Fruit fly (Drosophila melanogaster) whole organism, adult: ENCODE data around the gene CG4291.

Experiments used
- CG11617 ChIP-seq: fragments of 200-800 bp; sonication (Bioruptor generic); optimal IDR thresholded peaks from 2 replicates; lab custom pipeline; 2017; ENCODE audit warnings: mild to moderate bottlenecking, missing biosample characterization, missing genetic modification reagents, missing genetic modification characterization
- CG12768 ChIP-seq: fragments of 200-800 bp; sonication (Bioruptor generic); optimal IDR thresholded peaks from 2 replicates; lab custom pipeline; 2017; ENCODE audit warnings: missing biosample characterization, missing genetic modification characterization, mild to moderate bottlenecking, moderate library complexity, missing genetic modification reagents
- CG14711 ChIP-seq: fragments of 200-800 bp; sonication (Bioruptor generic); optimal IDR thresholded peaks from 2 replicates; lab custom pipeline; 2018; ENCODE audit warnings: missing biosample characterization, mild to moderate bottlenecking, missing genetic modification characterization, moderate library complexity
- CG1620 ChIP-seq: fragments of 200-800 bp; sonication (Bioruptor generic); optimal IDR thresholded peaks from 2 replicates; lab custom pipeline; 2016; ENCODE audit warnings: missing biosample characterization, missing genetic modification characterization
- CG33017 ChIP-seq: fragments of 200-800 bp; sonication (Bioruptor generic); optimal IDR thresholded peaks from 2 replicates; lab custom pipeline; 2018; ENCODE audit warnings: missing biosample characterization, mild to moderate bottlenecking, missing genetic modification characterization, moderate library complexity
- CG5204 ChIP-seq: fragments of 200-800 bp; sonication (Bioruptor generic); optimal IDR thresholded peaks from 2 replicates; lab custom pipeline; 2016; ENCODE audit warnings: missing biosample characterization, missing genetic modification characterization
- CG7045 ChIP-seq: fragments of 200-800 bp; sonication (Bioruptor generic); optimal IDR thresholded peaks from 2 replicates; lab custom pipeline; 2017; ENCODE audit warnings: missing biosample characterization, mild to moderate bottlenecking, missing genetic modification characterization
- CG7101 ChIP-seq: fragments of 200-800 bp; sonication (Bioruptor generic); optimal IDR thresholded peaks from 2 replicates; lab custom pipeline; 2018; ENCODE audit warnings: missing biosample characterization, mild to moderate bottlenecking, missing genetic modification characterization, moderate library complexity
- Clk ChIP-seq: fragments of 200-800 bp; sonication (Bioruptor generic); optimal IDR thresholded peaks from 2 replicates; lab custom pipeline; 2017; ENCODE audit warnings: missing biosample characterization, missing genetic modification characterization
- Crg-1 ChIP-seq: fragments of 200-800 bp; sonication (Bioruptor generic); optimal IDR thresholded peaks from 2 replicates; lab custom pipeline; 2016; ENCODE audit warnings: missing biosample characterization, missing genetic modification characterization
- Hr96 ChIP-seq: fragments of 200-800 bp; sonication (Bioruptor generic); optimal IDR thresholded peaks from 2 replicates; lab custom pipeline; 2016; ENCODE audit warnings: missing biosample characterization, missing genetic modification characterization
- Mnt ChIP-seq: fragments of 200-800 bp; sonication (Bioruptor generic); optimal IDR thresholded peaks from 2 replicates; lab custom pipeline; 2016; ENCODE audit warnings: missing biosample characterization, mild to moderate bottlenecking, missing genetic modification characterization
- bab1 ChIP-seq: fragments of 200-800 bp; sonication (Bioruptor generic); optimal IDR thresholded peaks from 3 replicates; lab custom pipeline; 2019; ENCODE audit warnings: missing biosample characterization, mild to moderate bottlenecking, missing genetic modification characterization, moderate library complexity
- cic ChIP-seq: fragments of 200-800 bp; sonication (Bioruptor generic); optimal IDR thresholded peaks from 2 replicates; lab custom pipeline; 2017; ENCODE audit warnings: missing biosample characterization, mild to moderate bottlenecking, missing genetic modification characterization, moderate library complexity
- cnc ChIP-seq, 2 experiments: fragments of >200 bp; optimal IDR thresholded peaks; 2 replicates each; lab custom pipeline; 2017
- kay ChIP-seq: fragments of 200-800 bp; sonication (Bioruptor generic); peaks from one replicate; lab custom pipeline; 2016; ENCODE audit warnings: missing biosample characterization, missing genetic modification characterization, borderline replicate concordance
- ovo ChIP-seq: fragments of 200-800 bp; sonication (Bioruptor generic); optimal IDR thresholded peaks from 2 replicates; lab custom pipeline; 2016; ENCODE audit warnings: missing biosample characterization, missing genetic modification characterization
- pad ChIP-seq: fragments of 200-800 bp; sonication (Bioruptor generic); optimal IDR thresholded peaks from 3 replicates; lab custom pipeline; 2017; ENCODE audit warnings: missing biosample characterization, missing genetic modification characterization, mild to moderate bottlenecking, moderate library complexity, missing genetic modification reagents
- tj ChIP-seq: fragments of 200-800 bp; sonication (Bioruptor generic); optimal IDR thresholded peaks from 3 replicates; lab custom pipeline; 2017; ENCODE audit warnings: missing biosample characterization, mild to moderate bottlenecking, missing genetic modification characterization, moderate library complexity
- toe ChIP-seq: fragments of 200-800 bp; sonication (Bioruptor generic); optimal IDR thresholded peaks from 2 replicates; lab custom pipeline; 2016; ENCODE audit warnings: missing biosample characterization, missing genetic modification characterization

The CG4291 gene

DNA sequence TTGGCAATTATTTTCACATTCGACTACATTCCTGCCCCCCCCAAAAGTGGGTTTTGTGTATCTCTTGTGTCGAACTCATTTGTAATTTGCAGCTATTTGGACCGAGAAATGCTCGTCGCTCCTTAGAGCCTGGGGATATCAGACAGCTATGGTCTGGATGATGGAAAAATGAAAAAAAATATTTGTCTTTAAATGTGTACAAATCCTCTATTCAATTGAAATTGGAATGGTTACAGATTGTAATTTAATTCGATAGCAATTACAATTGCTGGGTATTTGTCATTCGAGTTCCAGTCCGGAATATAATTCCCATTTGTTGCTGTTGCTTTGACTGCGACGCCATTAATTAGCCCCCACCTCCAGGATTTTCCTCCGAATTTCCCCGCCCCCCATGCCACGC is 37.3 kb upstream of the CG4291 start:
- no peak for TF ChIP-seq Hr96 (GFP tag; lab: Kevin White, UChicago)
- no peak for TF ChIP-seq CG7045 (GFP tag; lab: Kevin White, UChicago)
- no peak for TF ChIP-seq Clk (GFP tag; lab: Kevin White, UChicago)
- no peak for TF ChIP-seq toe (GFP tag; lab: Kevin White, UChicago)
- TF ChIP-seq CG7101 (tag; lab: Kevin White, UChicago): no peak
- TF ChIP-seq CG1620 (GFP tag; lab: Kevin White, UChicago): no peak
- no peak for TF ChIP-seq Mnt (GFP tag; lab: Kevin White, UChicago)
- no peak for TF ChIP-seq cic
- TF ChIP-seq CG11617: no peak
- no peak for TF ChIP-seq tj

DNA sequence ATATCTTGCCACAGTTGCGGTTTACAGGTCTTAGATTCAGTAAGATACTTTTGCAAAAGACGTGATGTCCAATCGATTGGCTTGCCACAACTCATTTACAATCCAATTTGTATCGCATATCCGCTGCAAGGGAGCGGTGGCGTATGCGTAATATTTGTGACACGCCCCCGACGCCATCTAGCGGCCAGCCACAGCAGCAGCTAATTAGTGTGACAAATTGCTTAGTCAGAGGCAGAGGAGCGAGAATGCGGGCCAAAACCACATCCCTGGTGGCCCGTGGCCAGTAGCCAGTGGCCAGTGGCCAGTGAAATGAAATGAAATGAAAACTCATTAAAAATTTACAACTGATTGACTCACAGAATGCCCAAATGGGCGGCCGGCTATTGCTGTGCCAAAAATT is 35.3 kb upstream of the CG4291 start:
- TF ChIP-seq pad (GFP tag; lab: Kevin White, UChicago) (no peak), CG7101 (tag; lab: Kevin White, UChicago) (no peak)

DNA sequence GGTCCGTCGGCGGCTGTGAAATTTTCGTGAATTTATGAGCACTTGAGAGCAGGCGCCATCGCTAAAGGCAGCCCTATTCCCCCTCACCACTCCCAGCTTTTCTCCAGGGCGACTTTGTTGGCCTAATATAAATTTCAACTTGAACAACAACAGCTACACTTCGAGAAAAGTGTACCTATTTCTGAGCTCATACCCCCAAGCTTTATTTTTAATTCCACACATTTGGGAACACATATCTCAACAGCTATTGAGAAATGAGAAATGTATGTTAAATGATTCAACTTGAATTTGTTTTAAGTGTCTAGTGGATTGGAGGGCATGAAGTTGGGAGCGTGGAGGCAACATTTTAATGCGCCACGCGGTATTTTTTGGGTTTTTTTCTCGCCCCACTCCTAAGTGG is 34.2 kb upstream of the CG4291 start:
- TF ChIP-seq CG7045 (GFP tag; lab: Kevin White, UChicago): no peak
- TF ChIP-seq CG12768: no peak
- no peak for TF ChIP-seq ovo
- no peak for TF ChIP-seq tj
- TF ChIP-seq CG33017 (tag; lab: Kevin White, UChicago): no peak
- no peak for TF ChIP-seq Crg-1 (GFP tag; lab: Kevin White, UChicago)
- TF ChIP-seq Clk (GFP tag; lab: Kevin White, UChicago): no peak
- no peak for TF ChIP-seq pad (GFP tag; lab: Kevin White, UChicago)
- TF ChIP-seq toe (GFP tag; lab: Kevin White, UChicago): no peak
- no peak for TF ChIP-seq cic

DNA sequence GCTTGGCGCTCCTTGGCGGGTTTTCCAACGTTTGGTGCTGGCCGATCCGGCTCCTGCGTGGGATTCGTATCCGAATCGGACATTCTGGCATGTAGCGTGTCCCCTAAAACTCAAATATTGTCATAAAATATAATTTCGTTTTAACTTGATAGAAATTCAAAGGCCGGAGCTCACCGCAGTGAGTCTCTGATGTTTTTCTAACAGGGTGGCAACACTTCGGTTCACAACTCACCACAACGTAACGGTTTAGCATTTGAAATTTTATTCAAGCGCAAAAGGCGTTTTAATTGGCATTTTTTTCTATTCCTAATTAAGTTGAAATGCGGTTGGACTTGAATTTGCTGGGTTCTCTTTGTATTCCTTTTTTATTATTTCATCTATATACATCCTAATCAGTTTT is 32.4 kb upstream of the CG4291 start, which contains the start of gene CG15824:
CG15824 (minus strand) TSS at position 172 of the 400 bp plus-strand sequence.
- TF ChIP-seq CG1620 (GFP tag; lab: Kevin White, UChicago) (no peak), cnc (optimal IDR thresholded peaks at IDR 0.05; lab: Kevin White, UChicago) (no peak), ovo (no peak), toe (GFP tag; lab: Kevin White, UChicago) (no peak), Mnt (GFP tag; lab: Kevin White, UChicago) (no peak), Hr96 (GFP tag; lab: Kevin White, UChicago) (no peak)

DNA sequence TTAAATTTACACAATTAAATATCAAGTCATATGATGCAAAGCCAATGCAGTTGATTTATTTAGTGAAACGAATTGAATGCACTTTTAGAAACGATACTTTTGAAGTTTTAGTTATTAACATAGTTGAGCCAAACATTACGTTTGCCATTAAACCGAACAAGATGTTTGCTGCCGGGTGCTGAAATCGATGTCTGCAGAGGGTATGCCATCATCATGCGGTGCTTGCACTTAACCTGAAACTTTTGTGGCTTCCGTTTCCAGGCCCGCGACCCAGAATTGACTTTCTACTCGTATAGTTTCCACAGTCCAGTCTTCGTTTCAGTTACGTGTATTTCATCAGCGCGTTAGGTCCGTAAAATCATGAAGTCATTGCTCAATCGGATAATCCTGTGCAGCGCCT is 24.5 kb upstream of the CG4291 start, which contains the start of gene ninaA:
ninaA (plus strand) TSS at position 301 of the 400 bp plus-strand sequence.
- TF ChIP-seq Mnt (GFP tag; lab: Kevin White, UChicago) (no peak), pad (GFP tag; lab: Kevin White, UChicago) (no peak), CG14711 (tag; lab: Kevin White, UChicago) (no peak), CG7101 (tag; lab: Kevin White, UChicago) (no peak), Hr96 (GFP tag; lab: Kevin White, UChicago) (no peak), CG5204 (no peak), Crg-1 (GFP tag; lab: Kevin White, UChicago) (no peak), CG33017 (tag; lab: Kevin White, UChicago) (no peak), CG1620 (GFP tag; lab: Kevin White, UChicago) (no peak), bab1 (GFP tag; lab: Kevin White, UChicago) (no peak), cic (no peak), kay (GFP tag; lab: Kevin White, UChicago) (no peak)

DNA sequence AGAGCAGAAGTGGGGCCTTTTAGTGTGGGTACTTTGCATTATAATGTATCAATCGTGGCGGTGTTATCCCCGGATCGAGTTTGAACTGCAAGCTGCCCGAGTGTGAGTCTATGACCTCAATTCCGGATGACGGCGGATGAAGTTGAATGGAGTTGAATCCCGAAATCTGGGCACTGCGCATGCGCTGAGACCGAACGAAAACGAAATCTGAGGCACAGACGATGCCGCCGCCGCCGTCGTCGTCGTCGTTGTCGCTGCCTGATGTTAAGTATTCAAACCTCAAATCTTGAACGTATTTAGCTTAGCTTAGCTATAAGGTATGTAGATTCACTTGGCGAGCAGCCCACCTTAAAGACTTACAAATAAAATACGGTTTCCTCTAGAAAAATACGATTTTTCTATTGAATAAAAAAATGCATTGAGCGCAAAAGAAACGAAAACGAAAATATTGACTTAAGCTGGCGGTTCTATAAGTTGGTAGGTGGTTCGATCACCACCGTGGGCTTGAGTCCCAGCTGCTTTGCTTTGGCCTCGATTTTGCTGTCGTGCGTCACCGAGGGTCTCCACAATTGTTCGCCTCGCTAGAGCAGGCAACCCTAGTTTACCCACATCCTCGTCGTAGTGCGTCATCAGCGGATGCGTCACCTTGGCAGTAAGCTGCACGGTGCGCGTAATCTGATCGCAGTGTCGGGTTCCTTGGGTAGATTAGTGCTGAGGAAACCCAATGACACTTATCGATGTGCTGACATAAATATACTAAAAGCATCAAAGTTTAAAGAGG is 21.4 kb upstream of the CG4291 start:
- TF ChIP-seq toe (GFP tag; lab: Kevin White, UChicago): peak; percentile 17
- TF ChIP-seq CG11617: peak; percentile 9
- TF ChIP-seq CG14711 (tag; lab: Kevin White, UChicago): peak; percentile 75
- no peak for TF ChIP-seq CG5204
- peak; percentile 88 for TF ChIP-seq tj
- TF ChIP-seq kay (GFP tag; lab: Kevin White, UChicago): peak; percentile 34
- no peak for TF ChIP-seq CG7101 (tag; lab: Kevin White, UChicago)

DNA sequence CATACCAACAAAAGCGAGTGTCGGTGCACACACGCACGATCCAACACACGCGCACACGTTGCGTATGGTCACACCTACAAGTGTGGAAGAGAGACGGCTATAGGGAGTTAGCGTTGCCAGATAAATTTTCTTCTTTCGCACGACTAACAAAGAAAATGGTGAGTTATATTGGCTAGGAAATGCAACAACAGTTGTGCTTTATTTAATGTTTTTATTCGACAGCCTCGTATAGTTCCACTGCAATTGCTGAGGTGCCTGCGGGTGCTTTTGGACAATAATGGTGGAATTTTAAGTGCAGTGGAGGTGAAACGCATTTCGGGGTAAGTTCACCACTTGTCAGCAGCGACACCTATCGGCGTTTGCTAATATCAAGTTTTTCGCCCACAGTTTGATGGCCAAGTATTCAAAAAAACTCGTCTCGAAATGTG is 18.9 kb upstream of the CG4291 start:
- no peak for TF ChIP-seq Clk (GFP tag; lab: Kevin White, UChicago)
- peak; percentile 29 for TF ChIP-seq Hr96 (GFP tag; lab: Kevin White, UChicago)
- peak; percentile 68 for TF ChIP-seq Mnt (GFP tag; lab: Kevin White, UChicago)
- TF ChIP-seq kay (GFP tag; lab: Kevin White, UChicago): no peak
- peak; percentile 26 for TF ChIP-seq toe (GFP tag; lab: Kevin White, UChicago)
- no peak for TF ChIP-seq bab1 (GFP tag; lab: Kevin White, UChicago)
- TF ChIP-seq tj: no peak
- no peak for TF ChIP-seq CG11617
- peak; percentile 10 for TF ChIP-seq CG7101 (tag; lab: Kevin White, UChicago)
- TF ChIP-seq ovo: no peak
- no peak for TF ChIP-seq cnc (optimal IDR thresholded peaks at IDR 0.05; lab: Kevin White, UChicago)
- peak; percentile 61 for TF ChIP-seq Crg-1 (GFP tag; lab: Kevin White, UChicago)
- peak; percentile 1 for TF ChIP-seq CG1620 (GFP tag; lab: Kevin White, UChicago)
- peak; percentile 7 for TF ChIP-seq cic
